2 worm cellular contexts compared by ENCODE assay signal in genomic region chrIV:1298984-1299383, ce11.
TF ChIP-seq lines count a peak whose summit lies in the region.

No protein-coding gene starts in this region.

TF ChIP-seq in whole organism, L4 larva, 104 proteins besides CTCF, POLR2A, EP300 and RAD21:
- TF ChIP-seq daf-16 (GFP tag; optimal IDR thresholded peaks at IDR 0.05; lab: Kevin White, UChicago) (no peak), daf-16 (tag; optimal IDR thresholded peaks at IDR 0.05; lab: Kevin White, UChicago) (no peak), ZK546.5 (tag; optimal IDR thresholded peaks at IDR 0.05; lab: Kevin White, UChicago) (no peak), F37D6.2 (tag; optimal IDR thresholded peaks at IDR 0.05; lab: Kevin White, UChicago) (no peak), aha-1 (tag; lab: Kevin White, UChicago) (peak; percentile 93), set-16 (GFP tag; IDR thresholded peaks at IDR 0.05; lab: Robert Waterston, UW) (peak; percentile 56; the same call in 1 of the 2 replicates), nhr-6 (tag; optimal IDR thresholded peaks at IDR 0.05; lab: Kevin White, UChicago) (no peak), fos-1 (tag; optimal IDR thresholded peaks at IDR 0.05; lab: Kevin White, UChicago) (no peak), lin-15B (tag; optimal IDR thresholded peaks at IDR 0.05; lab: Kevin White, UChicago) (no peak), T26A8.4 (GFP tag; IDR thresholded peaks at IDR 0.05; lab: Robert Waterston, UW) (no peak), dmd-6 (GFP tag; IDR thresholded peaks at IDR 0.05; lab: Robert Waterston, UW) (no peak), Y5F2A.4 (GFP tag; optimal IDR thresholded peaks at IDR 0.05; lab: Kevin White, UChicago) (no peak), snpc-1.2 (GFP tag; IDR thresholded peaks at IDR 0.05; lab: Robert Waterston, UW) (no peak), aly-2 (tag; optimal IDR thresholded peaks at IDR 0.05; lab: Kevin White, UChicago) (no peak), nhr-102 (tag; optimal IDR thresholded peaks at IDR 0.05; lab: Kevin White, UChicago) (no peak)

TF ChIP-seq in whole organism, young adult, 124 proteins besides CTCF, POLR2A, EP300 and RAD21:
- peak; percentile 67 for TF ChIP-seq zfh-2 (GFP tag; conservative IDR thresholded peaks at IDR 0.05; lab: Robert Waterston, UW)
- TF ChIP-seq F57A8.1 (GFP tag; optimal IDR thresholded peaks at IDR 0.05; lab: Kevin White, UChicago): no peak
